Fruit fly (Drosophila melanogaster): ENCODE data around the gene CG18731.

Gene CG18731

DNA sequence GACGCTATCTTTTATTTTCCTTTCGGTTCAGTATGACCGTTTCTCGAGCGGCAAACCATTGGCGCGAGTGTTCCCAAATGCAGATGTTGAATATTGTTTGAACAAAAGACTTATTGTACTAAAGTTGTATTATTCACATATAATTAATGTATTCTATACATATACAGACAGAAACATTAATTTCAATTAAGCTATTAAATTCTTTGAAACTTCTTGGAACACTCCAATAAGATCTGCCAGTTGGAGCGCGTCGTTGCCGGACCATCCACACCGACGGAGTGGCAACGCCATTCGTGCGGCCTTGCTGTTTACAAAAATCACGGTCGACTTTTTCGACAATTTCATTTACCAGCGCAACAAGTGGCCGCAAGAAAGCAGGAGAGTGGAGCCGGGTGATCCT, 20.2 kb downstream of the CG18731 start, which contains the start of the genes Wdr24 and IntS11 (continued):
- TF ChIP-seq CG15269 (tag; optimal IDR thresholded peaks at IDR 0.05): peak; percentile 86
- peak; percentile 44 for TF ChIP-seq Bdp1 (GFP tag; optimal IDR thresholded peaks at IDR 0.05)
- TF ChIP-seq ranshi (GFP tag; IDR thresholded peaks at IDR 0.05): peak; percentile 94
- peak; percentile 77 for TF ChIP-seq scrt (GFP tag; optimal IDR thresholded peaks at IDR 0.05)
- peak; percentile 82 for TF ChIP-seq Sox102F (GFP tag; optimal IDR thresholded peaks at IDR 0.05)
- no peak for TF ChIP-seq CG11398 (GFP tag; optimal IDR thresholded peaks at IDR 0.05)
- no peak for TF ChIP-seq fd102C (GFP tag; optimal IDR thresholded peaks at IDR 0.05)
- TF ChIP-seq CG4404 (GFP tag; IDR thresholded peaks at IDR 0.05): peak; percentile 90
- TF ChIP-seq vfl (GFP tag; optimal IDR thresholded peaks at IDR 0.05): peak; percentile 81
- peak; percentile 51 for TF ChIP-seq CG13123 (GFP tag; optimal IDR thresholded peaks at IDR 0.05)
- TF ChIP-seq Fer3 (tag; optimal IDR thresholded peaks at IDR 0.05): peak; percentile 92
- no peak for TF ChIP-seq CG13894 (tag; optimal IDR thresholded peaks at IDR 0.05)
- TF ChIP-seq stc (GFP tag; IDR thresholded peaks at IDR 0.05): peak; percentile 87
- TF ChIP-seq CG18619 (GFP tag; optimal IDR thresholded peaks at IDR 0.05): peak; percentile 67
- TF ChIP-seq Taf1 (GFP tag; IDR thresholded peaks at IDR 0.05): peak; percentile 86
- TF ChIP-seq CG6791 (GFP tag; IDR thresholded peaks at IDR 0.05; ENCODE audit: partially characterized antibody): no peak
- TF ChIP-seq D19A (tag; optimal IDR thresholded peaks at IDR 0.05): no peak
- peak; percentile 43 for TF ChIP-seq CG1792 (GFP tag; optimal IDR thresholded peaks at IDR 0.05)
- peak; percentile 73 for TF ChIP-seq Nf-YA (GFP tag; IDR thresholded peaks at IDR 0.05)
- peak; percentile 84 for TF ChIP-seq CG2889 (GFP tag; IDR thresholded peaks at IDR 0.05)
- TF ChIP-seq trh (GFP tag; optimal IDR thresholded peaks at IDR 0.05): peak; percentile 18
- peak; percentile 28 for TF ChIP-seq ab (GFP tag; optimal IDR thresholded peaks at IDR 0.05)
- peak; percentile 82 for TF ChIP-seq Gsc (GFP tag; IDR thresholded peaks at IDR 0.05)
- peak; percentile 47 for TF ChIP-seq CG7987 (GFP tag; optimal IDR thresholded peaks at IDR 0.05)
- TF ChIP-seq Hr51 (GFP tag; optimal IDR thresholded peaks at IDR 0.05): peak in 1 of 2 experiments; percentile 61
- peak; percentile 88 for TF ChIP-seq cas (GFP tag; IDR thresholded peaks at IDR 0.05)
- no peak for TF ChIP-seq Six4 (GFP tag; optimal IDR thresholded peaks at IDR 0.05)
- peak; percentile 59; the same call in 1 of the 2 replicates for TF ChIP-seq CG1024 (GFP tag; IDR thresholded peaks at IDR 0.05)
- TF ChIP-seq Jarid2 (GFP tag; optimal IDR thresholded peaks at IDR 0.05): no peak
- peak; percentile 63 for TF ChIP-seq schlank (tag; optimal IDR thresholded peaks at IDR 0.05)
- TF ChIP-seq CG17568 (GFP tag; optimal IDR thresholded peaks at IDR 0.05): no peak
- TF ChIP-seq insv (GFP tag; optimal IDR thresholded peaks at IDR 0.05): peak; percentile 31 to 94
- TF ChIP-seq Atf-2 (GFP tag; optimal IDR thresholded peaks at IDR 0.05): peak; percentile 47
- peak; percentile 47 for TF ChIP-seq grn (GFP tag; optimal IDR thresholded peaks at IDR 0.05)
- peak; percentile 86 for TF ChIP-seq CG30403 (GFP tag; optimal IDR thresholded peaks at IDR 0.05)
- TF ChIP-seq CG18599 (GFP tag; optimal IDR thresholded peaks at IDR 0.05): peak; percentile 84
- peak; percentile 37 for TF ChIP-seq tup (GFP tag; optimal IDR thresholded peaks at IDR 0.05)
- peak; percentile 89 for TF ChIP-seq gem (tag; optimal IDR thresholded peaks at IDR 0.05)
- TF ChIP-seq rib (GFP tag; IDR thresholded peaks at IDR 0.05): peak; percentile 91
- TF ChIP-seq CG32532 (GFP tag; IDR thresholded peaks at IDR 0.05): peak; percentile 96
- TF ChIP-seq jing (GFP tag; optimal IDR thresholded peaks at IDR 0.05): no peak
- peak; percentile 28 to 71 for TF ChIP-seq chif (GFP tag; optimal IDR thresholded peaks at IDR 0.05)
- TF ChIP-seq nom (GFP tag; optimal IDR thresholded peaks at IDR 0.05): peak; percentile 79
- TF ChIP-seq otp (GFP tag; IDR thresholded peaks at IDR 0.05): peak; percentile 65; the same call in 1 of the 3 replicates
- no peak for TF ChIP-seq CG10431 (GFP tag; optimal IDR thresholded peaks at IDR 0.05)
- TF ChIP-seq CG8388 (GFP tag; optimal IDR thresholded peaks at IDR 0.05): no peak
- TF ChIP-seq lab (GFP tag; optimal IDR thresholded peaks at IDR 0.05): no peak
- peak; percentile 81 for TF ChIP-seq CG17361 (GFP tag; IDR thresholded peaks at IDR 0.05)
- peak; percentile 72 for TF ChIP-seq CHES-1-like (GFP tag; optimal IDR thresholded peaks at IDR 0.05)
- peak; percentile 56 for TF ChIP-seq CG9727 (GFP tag; optimal IDR thresholded peaks at IDR 0.05)

Measured in whole organism, embryonic.